Fruit fly (Drosophila melanogaster) whole organism, pupa: Measurements from ENCODE around the gene Kdm3.

ENCODE experiments used
- CG12605 ChIP-seq: fragments of 200-800 bp; sonication (Bioruptor generic); IDR thresholded peaks from 2 replicates; pipeline ENCODE4 v1.3.6; 2022; ENCODE audit warnings: missing biosample characterization, missing genetic modification characterization
- CG14655 ChIP-seq: fragments of 200-800 bp; sonication (Bioruptor generic); optimal IDR thresholded peaks from 3 replicates; lab custom pipeline; 2017; ENCODE audit warnings: mild to moderate bottlenecking, missing biosample characterization, missing genetic modification reagents, missing genetic modification characterization
- CG15710 ChIP-seq: fragments of 200-800 bp; sonication (Bioruptor generic); optimal IDR thresholded peaks from 2 replicates; lab custom pipeline; 2018; ENCODE audit warnings: missing biosample characterization, mild to moderate bottlenecking, missing genetic modification characterization, moderate library complexity
- CG17806 ChIP-seq: fragments of 200-800 bp; sonication (Bioruptor generic); optimal IDR thresholded peaks from 2 replicates; lab custom pipeline; 2018; ENCODE audit warnings: missing biosample characterization, mild to moderate bottlenecking, missing genetic modification characterization, moderate library complexity
- CG9948 ChIP-seq: fragments of 200-800 bp; sonication (Bioruptor generic); optimal IDR thresholded peaks from 2 replicates; lab custom pipeline; 2018; ENCODE audit warnings: missing biosample characterization, mild to moderate bottlenecking, missing genetic modification characterization, moderate library complexity
- D1 ChIP-seq: fragments of 200-800 bp; sonication (Bioruptor generic); optimal IDR thresholded peaks from 2 replicates; lab custom pipeline; 2018; ENCODE audit warnings: missing biosample characterization, mild to moderate bottlenecking, missing genetic modification characterization, moderate library complexity
- EcR ChIP-seq: fragments of 200-800 bp; sonication (Bioruptor generic); optimal IDR thresholded peaks from 3 replicates; lab custom pipeline; 2019; ENCODE audit warnings: missing biosample characterization, missing genetic modification characterization, mild to moderate bottlenecking, moderate library complexity, missing genetic modification reagents
- Pif1A ChIP-seq: fragments of 200-800 bp; sonication (Bioruptor generic); optimal IDR thresholded peaks from 3 replicates; lab custom pipeline; 2016; ENCODE audit warnings: missing biosample characterization, missing genetic modification characterization
- Pif1B ChIP-seq: fragments of 200-800 bp; sonication (Bioruptor generic); optimal IDR thresholded peaks from 3 replicates; lab custom pipeline; 2016; ENCODE audit warnings: missing biosample characterization, missing genetic modification characterization
- Snoo ChIP-seq: fragments of 200-800 bp; sonication (Bioruptor generic); optimal IDR thresholded peaks from 3 replicates; lab custom pipeline; 2017; ENCODE audit warnings: missing biosample characterization, mild to moderate bottlenecking, missing genetic modification characterization, inconsistent platforms
- fd96Ca ChIP-seq: fragments of 200-800 bp; sonication (Bioruptor generic); IDR thresholded peaks from 3 replicates; pipeline ENCODE4 v1.3.6; 2022; ENCODE audit warnings: missing biosample characterization, missing genetic modification characterization
- gl ChIP-seq: fragments of 200-800 bp; sonication (Bioruptor generic); optimal IDR thresholded peaks from 2 replicates; lab custom pipeline; 2018; ENCODE audit warnings: missing biosample characterization, mild to moderate bottlenecking, missing genetic modification characterization

dm6 chr3R:9563240-9563992 lies 47.6 kb downstream of the Kdm3 start, which contains the start of the genes CG9393 and Vps45:
- TF ChIP-seq D1 (no peak), EcR (GFP tag; lab: Kevin White, UChicago) (no peak), fd96Ca (GFP tag; lab: Robert Waterston, UW) (no peak), CG9948 (tag; lab: Kevin White, UChicago) (peak; percentile 26), gl (tag; lab: Kevin White, UChicago) (no peak), CG15710 (peak; percentile 38), CG14655 (no peak), Pif1A (GFP tag; lab: Kevin White, UChicago) (no peak), Pif1B (no peak), Snoo (tag; lab: Kevin White, UChicago) (no peak), CG17806 (tag; lab: Kevin White, UChicago) (peak; percentile 31), CG12605 (GFP tag; lab: Robert Waterston, UW) (no peak)
